Worm (Caenorhabditis elegans): ENCODE results near the gene fbxa-192.

The fbxa-192 gene

DNA sequence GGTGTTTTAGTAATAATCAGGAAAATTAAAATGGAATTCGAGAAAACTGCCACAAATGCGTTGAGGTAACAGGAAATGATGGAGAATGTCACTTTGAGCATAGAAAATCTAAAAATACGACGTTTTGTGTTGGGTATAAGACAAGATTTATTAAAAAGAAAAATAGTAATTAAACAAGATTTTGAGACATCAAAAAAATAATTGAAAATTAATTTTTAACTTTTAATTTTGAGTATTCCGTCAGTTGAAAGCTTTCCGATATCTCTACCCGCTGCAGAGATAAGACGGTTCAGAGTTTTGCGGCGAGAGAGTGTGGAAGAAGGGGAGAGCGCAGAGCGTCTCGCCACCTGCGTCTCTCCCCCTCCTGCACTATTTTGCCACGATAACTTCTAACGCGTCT is 23.0 kb upstream of the fbxa-192 start, which contains the start of gene str-93:
TSS of gene str-93 (minus strand) at position 101 of the 400 bp plus-strand sequence.
- TF ChIP-seq fax-1 (tag; optimal IDR thresholded peaks at IDR 0.05): no peak
- no peak for TF ChIP-seq pha-2 (tag; optimal IDR thresholded peaks at IDR 0.05)
- TF ChIP-seq T23F11.4 (GFP tag; optimal IDR thresholded peaks at IDR 0.05): no peak
- TF ChIP-seq nhr-232 (tag; optimal IDR thresholded peaks at IDR 0.05): no peak
- no peak for TF ChIP-seq fkh-6 (tag; optimal IDR thresholded peaks at IDR 0.05)
- no peak for TF ChIP-seq unc-3 (GFP tag; conservative IDR thresholded peaks at IDR 0.05)
- no peak for TF ChIP-seq unc-3 (tag; optimal IDR thresholded peaks at IDR 0.05)
- TF ChIP-seq sox-2 (GFP tag; IDR thresholded peaks at IDR 0.05): no peak
- no peak for TF ChIP-seq hlh-30 (tag; optimal IDR thresholded peaks at IDR 0.05; ENCODE audit: insufficient read depth)
- TF ChIP-seq pax-1 (tag; optimal IDR thresholded peaks at IDR 0.05): no peak

DNA sequence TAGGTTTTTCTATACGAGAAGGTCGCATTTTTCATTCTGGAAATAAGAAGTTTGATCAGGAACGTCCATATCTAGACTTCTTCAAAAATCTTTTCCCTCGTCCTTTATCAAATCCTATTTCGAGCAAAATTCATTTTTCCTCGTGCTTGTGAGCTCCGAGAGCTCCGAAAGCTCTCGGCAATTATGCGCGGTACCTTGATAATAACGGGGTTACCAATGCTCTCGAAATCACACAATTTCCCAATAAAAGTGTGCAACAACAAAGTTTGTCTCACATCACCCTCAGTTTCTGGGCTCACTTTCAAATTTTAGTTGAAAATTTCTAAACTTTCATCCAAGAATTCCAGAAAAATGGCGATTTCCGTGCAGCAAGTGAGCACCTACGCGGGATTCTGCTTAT is 18.2 kb upstream of the fbxa-192 start, which contains the start of gene str-89:
TSS of gene str-89 (plus strand) at position 301 of the 400 bp plus-strand sequence.
- no peak for TF ChIP-seq pha-2 (tag; optimal IDR thresholded peaks at IDR 0.05)
- no peak for TF ChIP-seq che-1 (tag; optimal IDR thresholded peaks at IDR 0.05)
- TF ChIP-seq npax-4 (tag; optimal IDR thresholded peaks at IDR 0.05): no peak
- no peak for TF ChIP-seq unc-86 (tag; optimal IDR thresholded peaks at IDR 0.05)
- TF ChIP-seq tbx-7 (tag; optimal IDR thresholded peaks at IDR 0.05): no peak
- no peak for TF ChIP-seq ceh-22 (tag; optimal IDR thresholded peaks at IDR 0.05)
- TF ChIP-seq pag-3 (tag; optimal IDR thresholded peaks at IDR 0.05; ENCODE audit: borderline replicate concordance): no peak
- no peak for TF ChIP-seq unc-55 (GFP tag; optimal IDR thresholded peaks at IDR 0.05)
- TF ChIP-seq hlh-30 (tag; optimal IDR thresholded peaks at IDR 0.05; ENCODE audit: insufficient read depth): no peak
- TF ChIP-seq hlh-8 (tag; optimal IDR thresholded peaks at IDR 0.05): no peak
- no peak for TF ChIP-seq hlh-13 (GFP tag; optimal IDR thresholded peaks at IDR 0.05)
- no peak for TF ChIP-seq fkh-10 (GFP tag; optimal IDR thresholded peaks at IDR 0.05)
- TF ChIP-seq pax-1 (tag; optimal IDR thresholded peaks at IDR 0.05): no peak
- no peak for TF ChIP-seq ttx-3 (tag; optimal IDR thresholded peaks at IDR 0.05)
- TF ChIP-seq odd-2 (tag; optimal IDR thresholded peaks at IDR 0.05): no peak
- TF ChIP-seq sox-4 (tag; optimal IDR thresholded peaks at IDR 0.05): no peak
- TF ChIP-seq dve-1 (tag; optimal IDR thresholded peaks at IDR 0.05): no peak
- no peak for TF ChIP-seq nhr-11 (tag; optimal IDR thresholded peaks at IDR 0.05)
- no peak for TF ChIP-seq zip-5 (tag; optimal IDR thresholded peaks at IDR 0.05)
- no peak for TF ChIP-seq F13H6.1 (tag; optimal IDR thresholded peaks at IDR 0.05)

DNA sequence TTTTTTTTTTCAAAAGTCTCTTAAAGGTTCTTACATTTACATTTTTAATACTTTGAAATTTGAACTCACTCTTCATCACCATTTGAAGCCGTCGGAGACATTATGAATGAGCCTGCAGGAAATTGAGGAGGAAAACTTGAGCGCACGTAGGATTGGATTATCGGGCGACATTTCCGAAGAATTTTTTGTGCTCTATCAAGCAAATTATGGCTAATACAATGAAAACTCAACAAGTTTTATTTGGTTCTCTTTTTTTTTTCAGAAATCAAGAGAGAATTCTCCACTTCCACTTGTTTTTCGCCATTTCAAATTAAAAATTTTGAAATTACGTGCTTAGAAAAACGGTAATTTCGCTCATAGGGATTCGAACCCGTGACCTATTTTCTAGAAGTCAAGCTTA is 17.3 kb upstream of the fbxa-192 start, which contains the start of gene F59A1.12:
TSS of gene F59A1.12 (minus strand) at position 101 of the 400 bp plus-strand sequence.
- TF ChIP-seq hlh-8 (tag; optimal IDR thresholded peaks at IDR 0.05): no peak
- TF ChIP-seq ceh-31 (tag; optimal IDR thresholded peaks at IDR 0.05): no peak
- no peak for TF ChIP-seq ceh-2 (tag; optimal IDR thresholded peaks at IDR 0.05)

DNA sequence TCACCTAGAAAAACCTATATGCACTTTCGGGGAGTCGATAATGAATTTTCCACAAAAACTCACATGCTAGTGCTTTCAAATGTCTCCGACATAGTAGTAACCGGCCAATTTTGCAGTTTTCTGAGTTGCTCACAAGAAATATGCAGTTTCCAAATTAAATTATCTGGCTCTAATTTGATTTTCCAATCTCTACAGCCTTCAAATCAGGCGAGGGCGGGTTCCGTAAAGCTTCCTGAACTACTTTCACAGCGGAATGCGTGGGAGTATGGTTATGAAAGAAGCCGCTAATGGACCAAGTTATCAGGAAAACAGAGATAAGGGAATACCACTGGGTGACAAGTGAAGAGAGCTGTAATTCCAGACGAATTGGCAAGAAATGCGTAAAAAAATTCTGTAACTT is 15.6 kb upstream of the fbxa-192 start, which contains the start of gene F59A1.11:
TSS of gene F59A1.11 (minus strand) at position 101 of the 400 bp plus-strand sequence.
- TF ChIP-seq ceh-45 (GFP tag; IDR thresholded peaks at IDR 0.05): no peak
- no peak for TF ChIP-seq dmd-4 (tag; optimal IDR thresholded peaks at IDR 0.05; ENCODE audit: borderline replicate concordance)
- no peak for TF ChIP-seq unc-42 (tag; optimal IDR thresholded peaks at IDR 0.05)
- TF ChIP-seq lin-11 (tag; optimal IDR thresholded peaks at IDR 0.05): no peak
- TF ChIP-seq ceh-14 (tag; optimal IDR thresholded peaks at IDR 0.05): no peak
- no peak for TF ChIP-seq ceh-2 (tag; optimal IDR thresholded peaks at IDR 0.05)
- TF ChIP-seq sox-2 (GFP tag; IDR thresholded peaks at IDR 0.05): no peak
- no peak for TF ChIP-seq pag-3 (tag; optimal IDR thresholded peaks at IDR 0.05; ENCODE audit: borderline replicate concordance)

DNA sequence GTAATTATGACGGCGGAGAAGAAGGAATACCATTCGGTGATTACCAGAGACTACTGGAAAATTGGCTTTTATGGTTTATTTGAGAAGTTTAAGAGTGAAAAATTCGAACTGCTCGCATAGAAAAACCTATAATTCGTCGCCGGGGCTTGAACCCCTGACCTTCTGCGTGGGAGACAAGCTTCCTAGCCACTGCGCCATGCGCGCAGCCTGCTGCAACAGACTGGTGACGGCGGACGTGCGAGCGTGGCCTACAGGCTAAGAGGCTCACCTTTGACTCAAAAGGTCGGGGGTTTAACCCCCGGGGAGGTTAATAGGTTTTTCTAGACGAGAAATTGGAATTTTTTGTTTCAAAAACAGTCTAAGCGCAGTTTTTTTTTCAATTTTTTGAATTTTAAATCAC is 14.0 kb upstream of the fbxa-192 start:
- TF ChIP-seq ama-1 (optimal IDR thresholded peaks at IDR 0.05) (no peak), elt-4 (tag; optimal IDR thresholded peaks at IDR 0.05) (no peak), ceh-48 (tag; optimal IDR thresholded peaks at IDR 0.05) (no peak), ceh-22 (tag; optimal IDR thresholded peaks at IDR 0.05) (no peak), C08G9.2 (tag; optimal IDR thresholded peaks at IDR 0.05) (no peak), syd-9 (tag; optimal IDR thresholded peaks at IDR 0.05) (no peak), ahr-1 (tag; optimal IDR thresholded peaks at IDR 0.05) (no peak), ceh-34 (tag; optimal IDR thresholded peaks at IDR 0.05) (no peak), rnt-1 (tag; optimal IDR thresholded peaks at IDR 0.05) (no peak), madf-2 (tag; optimal IDR thresholded peaks at IDR 0.05) (no peak), T23F11.4 (GFP tag; optimal IDR thresholded peaks at IDR 0.05) (no peak), hlh-30 (tag; optimal IDR thresholded peaks at IDR 0.05; ENCODE audit: insufficient read depth) (no peak)

Measured in whole organism, late embryonic.